Worm (Caenorhabditis elegans) whole organism, L4 larva: ENCODE measurements around the gene grl-22.

Experiments
- D1046.2 ChIP-seq: fragments of 200-800 bp; sonication (Bioruptor generic); IDR thresholded peaks from 2 replicates; pipeline ENCODE4 v1.3.6; 2022; ENCODE audit warnings: missing genetic modification characterization, missing compliant biosample characterization
- F26F4.8 ChIP-seq: fragments of 200-800 bp; sonication (Bioruptor generic); conservative IDR thresholded peaks from 2 replicates; pipeline ENCODE4 v1.3.6; 2022; ENCODE audit warnings: missing genetic modification characterization, missing compliant biosample characterization
- F44E2.7 ChIP-seq: fragments of 200-800 bp; sonication (Bioruptor generic); IDR thresholded peaks from 2 replicates; pipeline ENCODE4 v2.1.2; 2022; ENCODE audit warnings: missing genetic modification characterization, missing compliant biosample characterization
- T20F7.1 ChIP-seq: fragments of 200-800 bp; sonication (Bioruptor generic); optimal IDR thresholded peaks from 2 replicates; lab custom pipeline; 2018; ENCODE audit warnings: mild to moderate bottlenecking, missing genetic modification characterization, missing compliant biosample characterization
- ama-1 ChIP-seq: fragments of 150-350 bp; optimal IDR thresholded peaks from 2 replicates; lab custom pipeline; 2014; ENCODE audit warnings: inconsistent platforms, mixed read lengths
- ceh-44 ChIP-seq: fragments of 200-800 bp; sonication (Bioruptor generic); IDR thresholded peaks from 2 replicates; pipeline ENCODE4 v1.3.6; 2022; ENCODE audit warnings: missing genetic modification reagents, missing genetic modification characterization, missing compliant biosample characterization
- ceh-82 ChIP-seq: sonication (generic microtip); optimal IDR thresholded peaks from 2 replicates; lab custom pipeline; 2017; ENCODE audit warnings: missing biosample characterization, missing genetic modification characterization
- ces-1 ChIP-seq: fragments of 150-350 bp; sonication (generic microtip); optimal IDR thresholded peaks from 4 replicates; lab custom pipeline; 2014; ENCODE audit warnings: missing biosample characterization, missing genetic modification reagents, missing genetic modification characterization
- cey-2 ChIP-seq: sonication (generic microtip); optimal IDR thresholded peaks from 3 replicates; lab custom pipeline; 2017; ENCODE audit warnings: missing genetic modification characterization, mild to moderate bottlenecking, missing compliant biosample characterization, antibody characterized with exemption, borderline replicate concordance; ENCODE audit not compliant: insufficient read depth
- daf-12 ChIP-seq: fragments of 150-350 bp; optimal IDR thresholded peaks from 2 replicates; lab custom pipeline; 2014; ENCODE audit warnings: missing biosample characterization, missing genetic modification reagents, missing genetic modification characterization
- daf-16 ChIP-seq, 3 experiments: sonication (generic microtip); optimal IDR thresholded peaks; 2 replicates each; lab custom pipeline; 2016 to 2017; ENCODE audit warnings: missing genetic modification characterization in 3 of 3, missing genetic modification reagents in 3 of 3, mild to moderate bottlenecking in 2 of 3, missing compliant biosample characterization in 2 of 3, missing biosample characterization in 1 of 3, moderate library complexity in 1 of 3
- duxl-1 ChIP-seq: sonication (generic microtip); optimal IDR thresholded peaks from 2 replicates; lab custom pipeline; 2016; ENCODE audit warnings: mild to moderate bottlenecking, missing genetic modification characterization, moderate library complexity, missing compliant biosample characterization; ENCODE audit not compliant: poor library complexity
- dve-1 ChIP-seq: sonication (generic microtip); optimal IDR thresholded peaks from 2 replicates; lab custom pipeline; 2017; ENCODE audit warnings: antibody characterized with exemption, mild to moderate bottlenecking, missing genetic modification characterization, missing compliant biosample characterization; ENCODE audit not compliant: insufficient read depth
- egl-27 ChIP-seq: sonication (generic microtip); optimal IDR thresholded peaks from 3 replicates; lab custom pipeline; 2017; ENCODE audit warnings: missing biosample characterization, missing genetic modification reagents, missing genetic modification characterization
- gei-8 ChIP-seq: fragments of 200-800 bp; sonication (Bioruptor generic); optimal IDR thresholded peaks from 2 replicates; lab custom pipeline; 2018; ENCODE audit warnings: mild to moderate bottlenecking, missing genetic modification characterization, missing compliant biosample characterization
- hlh-11 ChIP-seq: fragments of 200-800 bp; sonication (Bioruptor generic); optimal IDR thresholded peaks from 2 replicates; lab custom pipeline; 2018; ENCODE audit warnings: mild to moderate bottlenecking, missing genetic modification characterization, missing compliant biosample characterization
- hmg-1.1 ChIP-seq: fragments of 200-800 bp; sonication (Bioruptor generic); IDR thresholded peaks from 2 replicates; pipeline ENCODE4 v1.3.6; 2022; ENCODE audit warnings: missing genetic modification reagents, missing genetic modification characterization, missing compliant biosample characterization
- jun-1 ChIP-seq: fragments of 150-350 bp; optimal IDR thresholded peaks from 2 replicates; lab custom pipeline; 2014; ENCODE audit warnings: missing biosample characterization, missing genetic modification reagents, missing genetic modification characterization
- lin-15B ChIP-seq: fragments of 150-350 bp; sonication (generic microtip); optimal IDR thresholded peaks from 3 replicates; lab custom pipeline; 2014; ENCODE audit warnings: missing biosample characterization, missing genetic modification characterization
- lin-29 ChIP-seq: fragments of 200-800 bp; sonication (Bioruptor generic); IDR thresholded peaks from 2 replicates; pipeline ENCODE4 v1.3.6; 2022; ENCODE audit warnings: missing genetic modification reagents, missing genetic modification characterization, missing compliant biosample characterization
- lin-38 ChIP-seq: fragments of 200-800 bp; sonication (Bioruptor generic); IDR thresholded peaks from 2 replicates; pipeline ENCODE4 v1.3.6; 2022; ENCODE audit warnings: missing genetic modification reagents, missing genetic modification characterization, missing compliant biosample characterization
- lin-39 ChIP-seq: fragments of 150-350 bp; optimal IDR thresholded peaks from 2 replicates; lab custom pipeline; 2014; ENCODE audit warnings: missing biosample characterization, missing genetic modification reagents, missing genetic modification characterization
- lsy-2 ChIP-seq, 2 experiments: fragments of 150-350 bp in 1 of 2; sonication (generic microtip) in 1 of 2; optimal IDR thresholded peaks; 2 replicates each; lab custom pipeline; 2014 to 2017; ENCODE audit warnings: missing biosample characterization in 2 of 2, missing genetic modification characterization in 2 of 2
- madf-9 ChIP-seq: fragments of 200-800 bp; sonication (Bioruptor generic); conservative IDR thresholded peaks from 2 replicates; pipeline ENCODE4 v1.3.6; 2022; ENCODE audit warnings: missing genetic modification reagents, missing genetic modification characterization, missing compliant biosample characterization
- mdt-29 ChIP-seq: fragments of 200-800 bp; sonication (Bioruptor generic); IDR thresholded peaks from 2 replicates; pipeline ENCODE4 v1.3.6; 2022; ENCODE audit warnings: missing genetic modification reagents, missing genetic modification characterization, missing compliant biosample characterization
- mxl-3 ChIP-seq: fragments of 200-800 bp; sonication (Bioruptor generic); optimal IDR thresholded peaks from 2 replicates; lab custom pipeline; 2018; ENCODE audit warnings: mild to moderate bottlenecking, missing genetic modification characterization, missing compliant biosample characterization
- nhr-102 ChIP-seq: sonication (generic microtip); optimal IDR thresholded peaks from 2 replicates; lab custom pipeline; 2016; ENCODE audit warnings: mild to moderate bottlenecking, missing genetic modification characterization, moderate library complexity, missing compliant biosample characterization
- nhr-11 ChIP-seq: fragments of 150-350 bp; optimal IDR thresholded peaks from 2 replicates; lab custom pipeline; 2014; ENCODE audit warnings: missing biosample characterization, missing genetic modification characterization
- nhr-111 ChIP-seq: fragments of 200-800 bp; sonication (Bioruptor generic); optimal IDR thresholded peaks from 2 replicates; lab custom pipeline; 2018; ENCODE audit warnings: mild to moderate bottlenecking, missing genetic modification characterization, missing compliant biosample characterization
- nhr-237 ChIP-seq: sonication (generic microtip); optimal IDR thresholded peaks from 2 replicates; lab custom pipeline; 2017; ENCODE audit warnings: missing biosample characterization, missing genetic modification characterization
- nhr-41 ChIP-seq: fragments of 200-800 bp; sonication (Bioruptor generic); IDR thresholded peaks from 2 replicates; pipeline ENCODE4 v1.3.6; 2022; ENCODE audit warnings: missing genetic modification reagents, missing genetic modification characterization, missing compliant biosample characterization
- nhr-42 ChIP-seq: fragments of 200-800 bp; sonication (Bioruptor generic); IDR thresholded peaks from 2 replicates; pipeline ENCODE4 v1.3.6; 2022; ENCODE audit warnings: missing genetic modification characterization, missing compliant biosample characterization
- nhr-48 ChIP-seq: sonication (generic microtip); optimal IDR thresholded peaks from 2 replicates; lab custom pipeline; 2016; ENCODE audit warnings: mild to moderate bottlenecking, missing genetic modification characterization, missing compliant biosample characterization
- nhr-6 ChIP-seq: fragments of 150-350 bp; optimal IDR thresholded peaks from 2 replicates; lab custom pipeline; 2014; ENCODE audit warnings: missing biosample characterization, missing genetic modification characterization
- nhr-77 ChIP-seq: fragments of 150-350 bp; optimal IDR thresholded peaks from 2 replicates; lab custom pipeline; 2014; ENCODE audit warnings: missing biosample characterization, missing genetic modification characterization
- pha-4 ChIP-seq, 2 experiments: fragments of 150-350 bp in 1 of 2; fragments of 200-800 bp in 1 of 2; sonication (Bioruptor generic) in 1 of 2; IDR thresholded peaks in 1 of 2; optimal IDR thresholded peaks in 1 of 2; 2 replicates each; pipeline versions ENCODE4 v1.3.6 to Lab custom; 2014 to 2022; ENCODE audit warnings: missing genetic modification characterization in 2 of 2, missing genetic modification reagents in 2 of 2, missing biosample characterization in 1 of 2, missing compliant biosample characterization in 1 of 2
- php-3 ChIP-seq: fragments of 200-800 bp; sonication (Bioruptor generic); IDR thresholded peaks from 2 replicates; pipeline ENCODE4 v1.3.6; 2022; ENCODE audit warnings: missing genetic modification reagents, missing genetic modification characterization, missing compliant biosample characterization
- saeg-2 ChIP-seq: fragments of 200-800 bp; sonication (Bioruptor generic); IDR thresholded peaks from 2 replicates; pipeline ENCODE4 v1.3.6; 2022; ENCODE audit warnings: missing genetic modification reagents, missing genetic modification characterization, missing compliant biosample characterization
- spr-3 ChIP-seq: fragments of 200-800 bp; sonication (Bioruptor generic); optimal IDR thresholded peaks from 2 replicates; lab custom pipeline; 2018; ENCODE audit warnings: mild to moderate bottlenecking, missing genetic modification characterization, missing compliant biosample characterization
- unc-130 ChIP-seq: sonication (generic microtip); optimal IDR thresholded peaks from 2 replicates; lab custom pipeline; 2016; ENCODE audit warnings: missing genetic modification reagents, missing genetic modification characterization, missing compliant biosample characterization
- unc-62 ChIP-seq, 3 experiments: fragments of 150-350 bp in 1 of 3; sonication (generic microtip); optimal IDR thresholded peaks in 2 of 3; peaks in 1 of 3; 1 replicate in 1 of 3; 2 replicates in 2 of 3; lab custom pipeline; 2014 to 2017; ENCODE audit warnings: missing biosample characterization in 3 of 3, missing genetic modification characterization in 3 of 3, missing genetic modification reagents in 3 of 3, missing genotype in 1 of 3
- zip-11 ChIP-seq: fragments of 200-800 bp; sonication (Bioruptor generic); IDR thresholded peaks from 2 replicates; pipeline ENCODE4 v1.3.6; 2022; ENCODE audit warnings: missing genetic modification characterization, missing compliant biosample characterization

Gene grl-22

DNA sequence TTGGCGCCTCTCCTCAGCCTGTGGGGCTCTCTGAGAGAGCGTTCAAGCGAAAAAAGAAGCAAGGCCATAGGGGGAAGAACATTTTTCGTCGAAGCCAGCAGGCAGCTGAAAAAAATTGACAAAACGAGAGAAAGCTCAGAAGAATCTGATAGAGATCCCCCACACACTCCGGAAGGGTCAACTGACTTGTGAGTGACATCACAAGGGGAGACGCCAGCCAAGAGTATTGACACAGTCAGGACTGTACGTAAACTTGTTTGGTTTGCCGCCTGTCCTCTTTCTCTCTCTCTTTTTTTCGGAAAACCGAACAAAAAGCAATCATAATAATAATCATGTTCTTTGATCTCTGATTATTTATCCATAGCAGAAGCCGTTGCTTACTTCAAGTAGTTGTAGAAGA is 40.9 kb downstream of the grl-22 start (continued):
- TF ChIP-seq duxl-1 (tag; lab: Kevin White, UChicago), result no peak

DNA sequence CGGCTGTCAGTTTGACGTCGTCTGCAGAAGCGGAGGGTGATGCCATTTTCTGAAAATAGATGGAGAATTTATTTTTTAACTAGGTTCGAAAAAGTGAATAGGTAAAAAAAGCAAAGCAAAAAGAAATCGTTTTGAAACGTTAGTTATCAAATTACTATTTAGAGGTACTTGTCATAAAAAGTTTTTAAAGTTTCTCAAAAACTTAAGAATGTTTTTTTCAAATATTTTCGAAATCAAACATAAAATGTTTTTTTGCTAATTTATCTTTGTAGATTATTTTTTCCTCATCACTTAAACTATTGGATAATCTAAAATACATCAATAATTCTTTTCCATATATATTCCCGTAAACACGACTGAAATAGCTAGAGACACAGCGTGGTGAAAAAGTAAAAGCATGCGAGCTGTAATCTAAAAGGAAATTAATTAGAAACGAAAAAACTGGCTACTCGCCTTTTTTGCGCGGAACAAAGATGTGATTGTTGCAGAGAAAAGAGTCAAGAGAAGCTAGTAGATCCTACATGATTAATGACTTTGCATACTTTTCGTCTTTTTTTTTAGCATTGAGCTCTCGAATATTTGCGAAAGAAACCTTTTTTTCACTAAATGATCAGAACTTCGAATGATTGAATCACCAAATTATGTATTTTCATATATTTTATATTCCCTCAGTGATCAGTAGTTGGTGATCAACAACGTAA is 42.4 kb downstream of the grl-22 start, which contains the start of gene szy-2:
TSS of gene szy-2 (minus strand) at position 51 of the 701 bp plus-strand sequence.
- TF ChIP-seq unc-62 (GFP tag; optimal IDR thresholded peaks at IDR 0.05 in 1 of 2; lab: Kevin White, UChicago) (peak in 1 of 2 experiments; percentile 45), unc-62 (tag; optimal IDR thresholded peaks at IDR 0.05; lab: Kevin White, UChicago) (no peak), mxl-3 (GFP tag; lab: Kevin White, UChicago) (no peak)

DNA sequence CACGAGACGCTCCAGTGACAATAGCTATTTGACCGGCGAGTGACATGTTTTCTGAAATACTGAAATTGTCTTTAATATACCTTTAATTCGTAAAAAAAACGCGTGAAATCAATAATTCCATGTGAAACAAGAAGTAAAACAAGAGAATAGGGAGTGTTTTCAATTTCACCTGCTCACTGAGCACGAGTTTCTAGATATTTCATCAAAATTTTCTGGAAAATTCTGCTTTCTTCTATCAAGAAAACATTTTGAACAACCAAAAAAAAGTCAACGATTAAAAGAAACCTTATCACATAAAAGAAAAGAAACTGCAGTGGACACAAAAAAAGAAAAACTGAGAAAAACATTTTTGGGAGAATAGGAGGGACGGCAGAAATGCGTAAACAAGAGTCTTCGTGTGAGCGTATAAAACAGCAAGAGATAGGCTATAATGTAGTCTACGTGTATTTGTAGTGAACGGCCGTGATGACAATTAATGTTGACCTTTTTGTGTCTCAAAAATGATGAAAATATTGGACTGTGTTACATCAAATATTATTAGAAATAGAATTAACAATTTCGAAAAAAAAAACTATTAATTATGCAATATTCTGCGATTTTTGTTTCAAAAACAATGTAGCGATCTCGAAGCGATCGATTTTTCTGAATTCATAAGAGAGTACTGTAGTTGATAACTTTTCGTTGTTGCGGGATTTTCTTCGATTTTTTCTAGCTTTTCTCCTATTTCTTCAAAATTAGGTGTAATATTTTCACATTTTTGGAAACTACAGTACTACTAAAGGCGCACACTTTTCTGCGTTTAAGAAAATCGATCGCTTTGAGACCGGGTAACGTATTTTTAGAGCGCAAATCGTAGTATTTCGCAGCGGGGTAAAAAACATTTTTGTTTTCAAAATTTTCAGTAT is 45.6 kb downstream of the grl-22 start, which contains the start of gene dhs-9:
TSS of gene dhs-9 (minus strand) at position 51 of the 905 bp plus-strand sequence.
- TF ChIP-seq dve-1 (tag; lab: Kevin White, UChicago) (peak; percentile 50), lin-15B (tag; lab: Kevin White, UChicago) (no peak), gei-8 (no peak), egl-27 (tag; lab: Kevin White, UChicago) (no peak), ama-1 (lab: Kevin White, UChicago) (peak; percentile 39), F44E2.7 (GFP tag; lab: Robert Waterston, UW) (no peak), daf-12 (tag; lab: Kevin White, UChicago) (no peak), nhr-237 (no peak), lsy-2 (tag; optimal IDR thresholded peaks at IDR 0.05; lab: Kevin White, UChicago) (peak in 1 of 2 experiments; percentile 45), hlh-11 (tag; lab: Kevin White, UChicago) (peak; percentile 59), cey-2 (tag; lab: Kevin White, UChicago) (no peak), ceh-82 (tag; lab: Kevin White, UChicago) (no peak), nhr-11 (peak; percentile 64), ces-1 (GFP tag; lab: Kevin White, UChicago) (no peak), F26F4.8 (no peak), nhr-77 (tag; lab: Kevin White, UChicago) (peak; percentile 79), nhr-48 (tag; lab: Kevin White, UChicago) (no peak), lin-38 (GFP tag; lab: Robert Waterston, UW) (no peak), saeg-2 (GFP tag; lab: Robert Waterston, UW) (no peak), daf-16 (GFP tag; optimal IDR thresholded peaks at IDR 0.05; lab: Kevin White, UChicago) (peak in 1 of 2 experiments; percentile 84), daf-16 (tag; optimal IDR thresholded peaks at IDR 0.05; lab: Kevin White, UChicago) (peak; percentile 99), T20F7.1 (GFP tag; lab: Kevin White, UChicago) (no peak), lin-39 (tag; lab: Kevin White, UChicago) (no peak), D1046.2 (GFP tag; lab: Robert Waterston, UW) (no peak), nhr-41 (GFP tag; lab: Robert Waterston, UW) (no peak), zip-11 (no peak), mdt-29 (GFP tag; lab: Robert Waterston, UW) (no peak), unc-130 (GFP tag; lab: Kevin White, UChicago) (no peak), ceh-44 (no peak), nhr-42 (GFP tag; lab: Robert Waterston, UW) (no peak), lin-29 (GFP tag; lab: Robert Waterston, UW) (no peak), nhr-111 (GFP tag; lab: Kevin White, UChicago) (no peak), spr-3 (GFP tag; lab: Kevin White, UChicago) (no peak), hmg-1.1 (GFP tag; lab: Robert Waterston, UW) (no peak), nhr-6 (tag; lab: Kevin White, UChicago) (peak; percentile 51), php-3 (no peak), nhr-102 (tag; lab: Kevin White, UChicago) (no peak), madf-9 (GFP tag; lab: Robert Waterston, UW) (no peak), pha-4 (GFP tag; IDR thresholded peaks at IDR 0.05; lab: Robert Waterston, UW) (no peak), pha-4 (tag; optimal IDR thresholded peaks at IDR 0.05; lab: Kevin White, UChicago) (no peak), jun-1 (tag; lab: Kevin White, UChicago) (no peak)
